Worm (Caenorhabditis elegans) whole organism, mixed stage, embryonic: ENCODE data around the gene aipl-1.

ENCODE experiments used
- M03D4.4 ChIP-seq: sonication (generic microtip); optimal IDR thresholded peaks from 2 replicates; lab custom pipeline; 2017; ENCODE audit warnings: mild to moderate bottlenecking, missing genetic modification characterization, missing compliant biosample characterization
- bed-3 ChIP-seq: fragments of 200-800 bp; sonication (Bioruptor generic); optimal IDR thresholded peaks from 3 replicates; lab custom pipeline; 2018; ENCODE audit warnings: mild to moderate bottlenecking, missing genetic modification characterization, moderate library complexity, missing compliant biosample characterization
- blmp-1 ChIP-seq: fragments of 150-350 bp; optimal IDR thresholded peaks from 2 replicates; lab custom pipeline; 2014; ENCODE audit warnings: missing biosample characterization, missing genetic modification characterization
- ceh-39 ChIP-seq: fragments of 150-350 bp; optimal IDR thresholded peaks from 2 replicates; lab custom pipeline; 2014; ENCODE audit warnings: missing biosample characterization, missing genetic modification characterization
- ceh-43 ChIP-seq: fragments of 200-800 bp; sonication (Bioruptor generic); optimal IDR thresholded peaks from 2 replicates; lab custom pipeline; 2018; ENCODE audit warnings: mild to moderate bottlenecking, missing genetic modification characterization, moderate library complexity, missing compliant biosample characterization
- ceh-83 ChIP-seq: fragments of 200-800 bp; sonication (Bioruptor generic); optimal IDR thresholded peaks from 2 replicates; lab custom pipeline; 2018; ENCODE audit warnings: mild to moderate bottlenecking, missing genetic modification characterization, missing compliant biosample characterization
- ces-1 ChIP-seq: fragments of 150-350 bp; optimal IDR thresholded peaks from 2 replicates; lab custom pipeline; 2014; ENCODE audit warnings: missing biosample characterization, missing genetic modification reagents, missing genetic modification characterization
- cnd-1 ChIP-seq: fragments of 200-800 bp; sonication (Bioruptor generic); optimal IDR thresholded peaks from 2 replicates; lab custom pipeline; 2018; ENCODE audit warnings: mild to moderate bottlenecking, missing genetic modification characterization, missing compliant biosample characterization
- drap-1 ChIP-seq: fragments of 200-800 bp; sonication (Bioruptor generic); optimal IDR thresholded peaks from 3 replicates; lab custom pipeline; 2018; ENCODE audit warnings: mild to moderate bottlenecking, missing genetic modification characterization, missing compliant biosample characterization
- elt-1 ChIP-seq: sonication (generic microtip); optimal IDR thresholded peaks from 2 replicates; lab custom pipeline; 2017; ENCODE audit warnings: missing genetic modification characterization, mild to moderate bottlenecking, missing compliant biosample characterization, antibody characterized with exemption, moderate library complexity, borderline replicate concordance; ENCODE audit not compliant: insufficient read depth
- elt-3 ChIP-seq: fragments of 150-350 bp; optimal IDR thresholded peaks from 2 replicates; lab custom pipeline; 2014; ENCODE audit warnings: missing biosample characterization, missing genetic modification characterization
- flh-1 ChIP-seq: fragments of 200-800 bp; sonication (Bioruptor generic); optimal IDR thresholded peaks from 2 replicates; lab custom pipeline; 2018; ENCODE audit warnings: mild to moderate bottlenecking, missing genetic modification characterization, moderate library complexity, missing compliant biosample characterization
- ham-2 ChIP-seq: fragments of 200-800 bp; sonication (Bioruptor generic); optimal IDR thresholded peaks from 2 replicates; lab custom pipeline; 2018; ENCODE audit warnings: mild to moderate bottlenecking, missing genetic modification characterization, missing compliant biosample characterization
- hlh-1 ChIP-seq: fragments of 150-350 bp; optimal IDR thresholded peaks from 2 replicates; lab custom pipeline; 2014; ENCODE audit warnings: missing biosample characterization, missing genetic modification reagents, missing genetic modification characterization
- lin-13 ChIP-seq: fragments of 150-350 bp; optimal IDR thresholded peaks from 2 replicates; lab custom pipeline; 2014; ENCODE audit warnings: missing biosample characterization, missing genetic modification characterization
- lin-32 ChIP-seq: fragments of 200-800 bp; sonication (Bioruptor generic); optimal IDR thresholded peaks from 2 replicates; lab custom pipeline; 2018; ENCODE audit warnings: mild to moderate bottlenecking, missing genetic modification characterization, missing compliant biosample characterization
- lsy-2 ChIP-seq: fragments of 150-350 bp; optimal IDR thresholded peaks from 2 replicates; lab custom pipeline; 2014; ENCODE audit warnings: missing biosample characterization, missing genetic modification characterization
- mab-5 ChIP-seq: fragments of 150-350 bp; optimal IDR thresholded peaks from 2 replicates; lab custom pipeline; 2014; ENCODE audit warnings: missing biosample characterization, missing genetic modification characterization
- mep-1 ChIP-seq: fragments of 150-350 bp; optimal IDR thresholded peaks from 2 replicates; lab custom pipeline; 2017; ENCODE audit warnings: missing biosample characterization, missing genetic modification reagents, missing genetic modification characterization, inconsistent platforms
- mls-2 ChIP-seq: sonication (generic microtip); optimal IDR thresholded peaks from 2 replicates; lab custom pipeline; 2016; ENCODE audit warnings: mild to moderate bottlenecking, missing genetic modification characterization, moderate library complexity, missing compliant biosample characterization
- nhr-12 ChIP-seq: fragments of 150-350 bp; optimal IDR thresholded peaks from 2 replicates; lab custom pipeline; 2014; ENCODE audit warnings: missing biosample characterization, missing genetic modification characterization
- nhr-2 ChIP-seq: fragments of 150-350 bp; optimal IDR thresholded peaks from 2 replicates; lab custom pipeline; 2014; ENCODE audit warnings: missing biosample characterization, missing genetic modification characterization
- nhr-237 ChIP-seq: fragments of 150-350 bp; optimal IDR thresholded peaks from 2 replicates; lab custom pipeline; 2014; ENCODE audit warnings: missing biosample characterization, missing genetic modification characterization
- nhr-28 ChIP-seq: fragments of 150-350 bp; optimal IDR thresholded peaks from 2 replicates; lab custom pipeline; 2014; ENCODE audit warnings: missing biosample characterization, missing genetic modification characterization
- nhr-76 ChIP-seq: sonication (generic microtip); optimal IDR thresholded peaks from 2 replicates; lab custom pipeline; 2017; ENCODE audit warnings: missing biosample characterization, missing genetic modification characterization
- pha-4 ChIP-seq: fragments of 150-350 bp; optimal IDR thresholded peaks from 2 replicates; lab custom pipeline; 2018; ENCODE audit warnings: missing biosample characterization, missing genetic modification reagents, missing genetic modification characterization
- sem-2 ChIP-seq: fragments of 200-800 bp; sonication (Bioruptor generic); optimal IDR thresholded peaks from 2 replicates; lab custom pipeline; 2018; ENCODE audit warnings: mild to moderate bottlenecking, missing genetic modification characterization, missing compliant biosample characterization
- snpc-4 ChIP-seq: fragments of 150-350 bp; optimal IDR thresholded peaks from 2 replicates; lab custom pipeline; 2014; ENCODE audit warnings: missing biosample characterization, missing genetic modification characterization
- sptf-1 ChIP-seq: sonication (generic microtip); optimal IDR thresholded peaks from 2 replicates; lab custom pipeline; 2017; ENCODE audit warnings: mild to moderate bottlenecking, missing genetic modification characterization, moderate library complexity, missing compliant biosample characterization
- tbx-8 ChIP-seq: fragments of 200-800 bp; sonication (Bioruptor generic); optimal IDR thresholded peaks from 2 replicates; lab custom pipeline; 2018; ENCODE audit warnings: mild to moderate bottlenecking, missing genetic modification characterization, moderate library complexity, missing compliant biosample characterization
- unc-120 ChIP-seq: sonication (generic microtip); optimal IDR thresholded peaks from 2 replicates; lab custom pipeline; 2017; ENCODE audit warnings: missing genetic modification characterization, missing compliant biosample characterization; ENCODE audit not compliant: poor library complexity, severe bottlenecking
- unc-39 ChIP-seq: fragments of 150-350 bp; optimal IDR thresholded peaks from 2 replicates; lab custom pipeline; 2014; ENCODE audit warnings: missing biosample characterization, missing genetic modification characterization
- unc-62 ChIP-seq: fragments of 150-350 bp; optimal IDR thresholded peaks from 2 replicates; lab custom pipeline; 2014; ENCODE audit warnings: missing biosample characterization, missing genetic modification reagents, missing genetic modification characterization
- zip-8 ChIP-seq: fragments of 150-350 bp; optimal IDR thresholded peaks from 2 replicates; lab custom pipeline; 2014; ENCODE audit warnings: missing biosample characterization, missing genetic modification characterization
- ztf-11 ChIP-seq: fragments of 150-350 bp; optimal IDR thresholded peaks from 2 replicates; lab custom pipeline; 2014; ENCODE audit warnings: missing biosample characterization, missing genetic modification characterization

The aipl-1 gene

DNA sequence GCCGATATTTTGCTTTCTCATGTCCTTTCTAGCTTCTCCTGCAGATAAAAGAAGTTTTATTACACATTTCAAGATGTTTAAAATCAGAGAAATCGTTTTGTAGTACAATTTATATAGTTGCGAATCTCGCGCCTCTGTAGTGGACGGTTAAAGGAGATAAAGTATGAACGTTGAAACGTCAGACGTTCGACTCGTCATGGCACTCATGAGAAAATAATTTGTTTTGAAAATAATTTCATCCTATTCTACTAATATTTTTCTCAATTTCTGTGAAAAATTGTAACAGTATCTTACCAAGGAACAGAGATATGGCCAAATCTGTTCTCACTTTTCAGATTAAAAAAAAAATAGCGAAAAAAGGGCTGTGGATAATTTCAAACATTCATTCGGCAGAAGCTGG lies 11.2 kb upstream of the aipl-1 start, which contains the start of gene T09F5.20:
TSS of gene T09F5.20 (minus strand) at position 101 of the 400 bp plus-strand sequence.
- TF ChIP-seq nhr-28 (tag; lab: Kevin White, UChicago): no peak

DNA sequence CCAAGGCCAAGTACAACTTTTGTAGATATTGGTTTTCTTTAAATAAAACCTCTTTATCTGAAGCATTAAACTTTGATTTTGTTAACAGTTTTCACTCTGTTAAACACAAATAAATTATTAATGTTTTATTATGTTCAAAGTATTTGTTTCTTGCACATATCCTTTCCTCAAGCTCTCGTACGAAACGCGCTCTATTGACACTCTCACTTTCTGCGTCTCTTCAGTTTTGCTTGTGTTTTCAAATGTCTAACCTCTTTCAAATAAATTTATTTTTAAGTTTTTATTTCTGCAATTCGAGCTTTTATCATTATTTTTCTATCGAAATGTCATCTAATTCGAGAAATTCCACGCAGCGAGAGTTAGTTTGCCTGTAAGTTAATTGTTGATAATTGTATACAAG lies 7.2 kb upstream of the aipl-1 start, which contains the start of gene K08F9.4:
TSS of gene K08F9.4 (plus strand) at position 222 of the 400 bp plus-strand sequence.
- TF ChIP-seq tbx-8 (GFP tag; lab: Kevin White, UChicago): no peak
- no peak for TF ChIP-seq drap-1 (GFP tag; lab: Kevin White, UChicago)
- TF ChIP-seq cnd-1 (tag; lab: Kevin White, UChicago): no peak
- no peak for TF ChIP-seq unc-62 (GFP tag; lab: Kevin White, UChicago)
- TF ChIP-seq ceh-39 (tag; lab: Kevin White, UChicago): no peak
- no peak for TF ChIP-seq nhr-76
- TF ChIP-seq lsy-2 (tag; lab: Kevin White, UChicago): peak; percentile 55
- TF ChIP-seq nhr-28 (tag; lab: Kevin White, UChicago): no peak
- TF ChIP-seq sptf-1 (tag; lab: Kevin White, UChicago): no peak
- peak; percentile 59 for TF ChIP-seq ces-1 (GFP tag; lab: Kevin White, UChicago)
- no peak for TF ChIP-seq M03D4.4 (tag; lab: Kevin White, UChicago)
- TF ChIP-seq ceh-83 (GFP tag; lab: Kevin White, UChicago): no peak
- no peak for TF ChIP-seq unc-120 (tag; lab: Kevin White, UChicago)
- TF ChIP-seq sem-2 (GFP tag; lab: Kevin White, UChicago): no peak
- no peak for TF ChIP-seq ceh-43 (GFP tag; lab: Kevin White, UChicago)
- TF ChIP-seq hlh-1 (tag; lab: Kevin White, UChicago): peak; percentile 2
- TF ChIP-seq bed-3 (GFP tag; lab: Kevin White, UChicago): no peak
- TF ChIP-seq nhr-12: no peak
- no peak for TF ChIP-seq flh-1
- TF ChIP-seq nhr-237 (tag; lab: Kevin White, UChicago): no peak
- TF ChIP-seq ham-2 (GFP tag; lab: Kevin White, UChicago): no peak
- no peak for TF ChIP-seq snpc-4
- no peak for TF ChIP-seq nhr-2 (tag; lab: Kevin White, UChicago)
- no peak for TF ChIP-seq zip-8 (tag; lab: Kevin White, UChicago)
- peak; percentile 98 for TF ChIP-seq blmp-1 (tag; lab: Kevin White, UChicago)
- peak; percentile 73 for TF ChIP-seq pha-4
- TF ChIP-seq unc-39 (tag; lab: Kevin White, UChicago): no peak
- no peak for TF ChIP-seq ztf-11
- no peak for TF ChIP-seq elt-1 (tag; lab: Kevin White, UChicago)
- TF ChIP-seq lin-13: no peak
- TF ChIP-seq elt-3: no peak
- no peak for TF ChIP-seq mls-2 (tag; lab: Kevin White, UChicago)
- no peak for TF ChIP-seq lin-32
- peak; percentile 63 for TF ChIP-seq mep-1
- no peak for TF ChIP-seq mab-5 (tag; lab: Kevin White, UChicago)

- TF ChIP-seq mep-1 (no peak), bed-3 (GFP tag; lab: Kevin White, UChicago) (no peak), unc-62 (GFP tag; lab: Kevin White, UChicago) (no peak), ceh-39 (tag; lab: Kevin White, UChicago) (no peak), drap-1 (GFP tag; lab: Kevin White, UChicago) (no peak), ham-2 (GFP tag; lab: Kevin White, UChicago) (no peak), lsy-2 (tag; lab: Kevin White, UChicago) (no peak), zip-8 (tag; lab: Kevin White, UChicago) (no peak), pha-4 (no peak), mls-2 (tag; lab: Kevin White, UChicago) (no peak), blmp-1 (tag; lab: Kevin White, UChicago) (no peak), hlh-1 (tag; lab: Kevin White, UChicago) (no peak), sem-2 (GFP tag; lab: Kevin White, UChicago) (no peak), snpc-4 (no peak), sptf-1 (tag; lab: Kevin White, UChicago) (no peak), lin-13 (no peak), ceh-83 (GFP tag; lab: Kevin White, UChicago) (no peak)
- TF ChIP-seq, all 35 proteins: peak for 0
Measured at ce11 chrV:15143285-15143684, 6.7 kb upstream of the aipl-1 start, which contains the start of gene K08F9.1. Gene K08F9.1 (minus strand): TSS chrV:15143385.
